Worm (Caenorhabditis elegans) whole organism, L1 larva: ENCODE results near the gene ddn-2.

ENCODE experiments used
- Y116A8C.19 ChIP-seq: sonication (generic microtip); optimal IDR thresholded peaks from 2 replicates; lab custom pipeline; 2016; ENCODE audit warnings: missing compliant biosample characterization, missing genetic modification characterization, borderline replicate concordance
- ama-1 ChIP-seq: fragments of 150-350 bp; optimal IDR thresholded peaks from 2 replicates; lab custom pipeline; 2014
- ceh-63 ChIP-seq: fragments of 200-800 bp; sonication (Bioruptor generic); optimal IDR thresholded peaks from 2 replicates; lab custom pipeline; 2018; ENCODE audit warnings: mild to moderate bottlenecking, missing genetic modification characterization, missing compliant biosample characterization
- ceh-82 ChIP-seq, 3 experiments: fragments of 150-350 bp in 1 of 3; sonication (generic microtip) in 2 of 3; optimal IDR thresholded peaks; 2 replicates each; lab custom pipeline; 2014 to 2017; ENCODE audit warnings: missing biosample characterization in 3 of 3, missing genetic modification characterization in 3 of 3
- ceh-88 ChIP-seq: fragments of 200-800 bp; sonication (Bioruptor generic); IDR thresholded peaks from 2 replicates; pipeline ENCODE4 v1.3.6; 2022; ENCODE audit warnings: missing genetic modification characterization, missing compliant biosample characterization
- dpl-1 ChIP-seq, 3 experiments: fragments of 150-350 bp in 2 of 3; sonication (generic microtip) in 1 of 3; optimal IDR thresholded peaks; 2 replicates each; lab custom pipeline; 2014 to 2017; ENCODE audit warnings: missing biosample characterization in 3 of 3, missing genetic modification characterization in 3 of 3, missing genetic modification reagents in 3 of 3
- egl-13 ChIP-seq: sonication (generic microtip); optimal IDR thresholded peaks from 2 replicates; lab custom pipeline; 2016; ENCODE audit warnings: missing genotype, missing genetic modification reagents, missing genetic modification characterization, missing compliant biosample characterization
- egl-27 ChIP-seq, 2 experiments: fragments of 150-350 bp in 1 of 2; sonication (generic microtip); optimal IDR thresholded peaks; 3 replicates each; lab custom pipeline; 2017 to 2018; ENCODE audit warnings: missing biosample characterization in 2 of 2, missing genetic modification characterization in 2 of 2, missing genetic modification reagents in 2 of 2
- ets-5 ChIP-seq: fragments of 200-800 bp; sonication (Bioruptor generic); IDR thresholded peaks from 2 replicates; pipeline ENCODE4 v1.3.6; 2022; ENCODE audit warnings: missing genetic modification characterization, missing compliant biosample characterization
- fkh-10 ChIP-seq: sonication (generic microtip); optimal IDR thresholded peaks from 2 replicates; lab custom pipeline; 2017; ENCODE audit warnings: missing biosample characterization, missing genetic modification reagents, missing genetic modification characterization
- hlh-17 ChIP-seq: fragments of 200-800 bp; sonication (Bioruptor generic); optimal IDR thresholded peaks from 2 replicates; lab custom pipeline; 2018; ENCODE audit warnings: missing genetic modification characterization, mild to moderate bottlenecking, missing compliant biosample characterization, moderate library complexity, borderline replicate concordance
- hlh-4 ChIP-seq: sonication (generic microtip); optimal IDR thresholded peaks from 2 replicates; lab custom pipeline; 2016; ENCODE audit warnings: mild to moderate bottlenecking, missing genetic modification characterization, missing compliant biosample characterization
- irx-1 ChIP-seq: sonication (generic microtip); optimal IDR thresholded peaks from 2 replicates; lab custom pipeline; 2016; ENCODE audit warnings: missing genetic modification characterization, missing compliant biosample characterization
- jun-1 ChIP-seq: fragments of 150-350 bp; optimal IDR thresholded peaks from 2 replicates; lab custom pipeline; 2014; ENCODE audit warnings: missing biosample characterization, missing genetic modification reagents, missing genetic modification characterization
- lin-13 ChIP-seq: fragments of 150-350 bp; optimal IDR thresholded peaks from 2 replicates; lab custom pipeline; 2014; ENCODE audit warnings: missing biosample characterization, missing genetic modification reagents, missing genetic modification characterization
- lin-35 ChIP-seq, 2 experiments: fragments of 150-350 bp; optimal IDR thresholded peaks; 2 replicates each; lab custom pipeline; 2014; ENCODE audit warnings: missing biosample characterization in 2 of 2, missing genetic modification characterization in 2 of 2, missing genetic modification reagents in 2 of 2
- lin-39 ChIP-seq: fragments of 150-350 bp; optimal IDR thresholded peaks from 2 replicates; lab custom pipeline; 2014; ENCODE audit warnings: missing biosample characterization, missing genetic modification reagents, missing genetic modification characterization
- lsy-2 ChIP-seq, 2 experiments: fragments of 150-350 bp; optimal IDR thresholded peaks; 2 replicates each; lab custom pipeline; 2014; ENCODE audit warnings: missing biosample characterization in 2 of 2, missing genetic modification characterization in 2 of 2
- mab-9 ChIP-seq: fragments of 200-800 bp; sonication (Bioruptor generic); IDR thresholded peaks from 2 replicates; pipeline ENCODE4 v1.3.6; 2022; ENCODE audit warnings: missing genetic modification reagents, missing genetic modification characterization, missing compliant biosample characterization
- mep-1 ChIP-seq: fragments of 150-350 bp; optimal IDR thresholded peaks from 2 replicates; lab custom pipeline; 2014; ENCODE audit warnings: missing biosample characterization, missing genetic modification characterization
- nhr-12 ChIP-seq: sonication (generic microtip); optimal IDR thresholded peaks from 2 replicates; lab custom pipeline; 2017; ENCODE audit warnings: missing biosample characterization, missing genetic modification characterization
- nhr-20 ChIP-seq: sonication (generic microtip); optimal IDR thresholded peaks from 2 replicates; lab custom pipeline; 2016; ENCODE audit warnings: mild to moderate bottlenecking, missing genetic modification characterization, missing compliant biosample characterization
- nhr-28 ChIP-seq: fragments of 150-350 bp; optimal IDR thresholded peaks from 2 replicates; lab custom pipeline; 2014; ENCODE audit warnings: missing biosample characterization, missing genetic modification characterization
- nhr-77 ChIP-seq: fragments of 150-350 bp; optimal IDR thresholded peaks from 2 replicates; lab custom pipeline; 2014; ENCODE audit warnings: missing biosample characterization, missing genetic modification characterization
- skn-1 ChIP-seq: fragments of 150-350 bp; optimal IDR thresholded peaks from 2 replicates; lab custom pipeline; 2014; ENCODE audit warnings: missing biosample characterization, missing genetic modification characterization
- snpc-4 ChIP-seq: fragments of 150-350 bp; optimal IDR thresholded peaks from 2 replicates; lab custom pipeline; 2014; ENCODE audit warnings: missing biosample characterization, missing genetic modification characterization
- snu-23 ChIP-seq: sonication (generic microtip); optimal IDR thresholded peaks from 2 replicates; lab custom pipeline; 2016; ENCODE audit warnings: missing genetic modification characterization, missing compliant biosample characterization
- sox-4 ChIP-seq: sonication (generic microtip); optimal IDR thresholded peaks from 2 replicates; lab custom pipeline; 2016; ENCODE audit warnings: missing genetic modification characterization, missing compliant biosample characterization
- swsn-7 ChIP-seq: sonication (generic microtip); optimal IDR thresholded peaks from 2 replicates; lab custom pipeline; 2016; ENCODE audit warnings: missing genetic modification characterization, missing compliant biosample characterization
- tbx-2 ChIP-seq: sonication (generic microtip); optimal IDR thresholded peaks from 2 replicates; lab custom pipeline; 2016; ENCODE audit warnings: missing genetic modification characterization, missing compliant biosample characterization
- unc-130 ChIP-seq: fragments of 150-350 bp; optimal IDR thresholded peaks from 2 replicates; lab custom pipeline; 2017; ENCODE audit warnings: missing biosample characterization, missing genetic modification characterization, inconsistent platforms
- unc-62 ChIP-seq: fragments of 150-350 bp; optimal IDR thresholded peaks from 2 replicates; lab custom pipeline; 2014; ENCODE audit warnings: missing biosample characterization, missing genetic modification reagents, missing genetic modification characterization
- unc-98 ChIP-seq: fragments of 200-800 bp; sonication (Bioruptor generic); IDR thresholded peaks from 2 replicates; pipeline ENCODE4 v1.3.6; 2022; ENCODE audit warnings: missing genetic modification characterization, missing compliant biosample characterization
- vab-15 ChIP-seq: sonication (generic microtip); optimal IDR thresholded peaks from 2 replicates; lab custom pipeline; 2017; ENCODE audit warnings: missing genotype, mild to moderate bottlenecking, missing genetic modification characterization, missing compliant biosample characterization
- xbp-1 ChIP-seq: sonication (generic microtip); optimal IDR thresholded peaks from 2 replicates; lab custom pipeline; 2016; ENCODE audit warnings: missing genetic modification characterization, missing compliant biosample characterization
- zag-1 ChIP-seq: fragments of 150-350 bp; optimal IDR thresholded peaks from 2 replicates; lab custom pipeline; 2014; ENCODE audit warnings: missing biosample characterization, missing genetic modification characterization
- zip-4 ChIP-seq: fragments of 200-800 bp; sonication (Bioruptor generic); optimal IDR thresholded peaks from 2 replicates; lab custom pipeline; 2018; ENCODE audit warnings: mild to moderate bottlenecking, missing genetic modification characterization, moderate library complexity, missing compliant biosample characterization
- ztf-11 ChIP-seq, 2 experiments: sonication (generic microtip); optimal IDR thresholded peaks; 2 replicates each; lab custom pipeline; 2016 to 2017; ENCODE audit warnings: missing genetic modification characterization in 2 of 2, missing biosample characterization in 1 of 2, missing compliant biosample characterization in 1 of 2

The ddn-2 gene

DNA sequence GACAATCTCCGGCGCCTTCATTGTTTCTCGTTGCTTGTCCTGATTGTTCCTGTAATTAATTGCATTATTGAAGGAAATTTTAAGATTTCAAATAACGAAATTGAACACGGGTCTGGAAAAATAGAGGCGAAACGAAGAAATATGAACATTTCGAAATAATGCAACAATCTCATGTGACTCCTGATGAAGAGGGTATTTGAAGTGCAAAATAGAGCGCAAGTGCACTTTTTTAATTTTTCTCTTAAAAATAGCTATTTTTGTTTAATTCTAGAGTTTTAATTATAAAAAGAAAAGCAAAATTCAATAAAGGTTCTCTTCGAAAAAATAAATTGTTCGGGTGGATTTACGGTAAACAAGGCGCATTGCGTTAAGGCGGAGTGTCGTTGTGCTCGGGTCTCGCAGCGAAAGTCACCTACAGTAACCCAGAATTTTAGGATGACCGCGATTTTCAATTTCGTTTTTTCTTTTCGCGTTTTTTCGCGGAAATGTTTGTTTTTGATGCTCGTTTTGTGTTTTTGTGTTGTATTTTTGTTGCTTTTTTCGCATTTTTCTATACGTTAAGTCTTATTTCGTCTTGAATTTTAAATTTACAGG lies 10.2 kb downstream of the ddn-2 start, which contains the start of the genes F58G1.2 and wago-4 (continued):
- no peak for TF ChIP-seq Y116A8C.19 (tag; lab: Kevin White, UChicago)
- TF ChIP-seq unc-62 (GFP tag; lab: Kevin White, UChicago) = no peak
- TF ChIP-seq hlh-17 (GFP tag; lab: Kevin White, UChicago) = no peak
- TF ChIP-seq ztf-11 (tag; optimal IDR thresholded peaks at IDR 0.05; lab: Kevin White, UChicago) = no peak
- no peak for TF ChIP-seq vab-15 (tag; lab: Kevin White, UChicago)
- TF ChIP-seq jun-1 = no peak
- no peak for TF ChIP-seq ama-1 (lab: Kevin White, UChicago)
- peak; percentile 35 for TF ChIP-seq skn-1 (tag; lab: Kevin White, UChicago)
- peak; percentile 26 to 54 for TF ChIP-seq lin-35 (GFP tag; optimal IDR thresholded peaks at IDR 0.05; lab: Kevin White, UChicago)
- peak in 1 of 2 experiments; percentile 94 for TF ChIP-seq lsy-2 (tag; optimal IDR thresholded peaks at IDR 0.05; lab: Kevin White, UChicago)
- no peak for TF ChIP-seq fkh-10
- TF ChIP-seq ceh-82 (tag; optimal IDR thresholded peaks at IDR 0.05; lab: Kevin White, UChicago) = no peak
- no peak for TF ChIP-seq hlh-4 (tag; lab: Kevin White, UChicago)
- peak; percentile 8 for TF ChIP-seq mep-1 (tag; lab: Kevin White, UChicago)
- no peak for TF ChIP-seq unc-130 (tag; lab: Kevin White, UChicago)

DNA sequence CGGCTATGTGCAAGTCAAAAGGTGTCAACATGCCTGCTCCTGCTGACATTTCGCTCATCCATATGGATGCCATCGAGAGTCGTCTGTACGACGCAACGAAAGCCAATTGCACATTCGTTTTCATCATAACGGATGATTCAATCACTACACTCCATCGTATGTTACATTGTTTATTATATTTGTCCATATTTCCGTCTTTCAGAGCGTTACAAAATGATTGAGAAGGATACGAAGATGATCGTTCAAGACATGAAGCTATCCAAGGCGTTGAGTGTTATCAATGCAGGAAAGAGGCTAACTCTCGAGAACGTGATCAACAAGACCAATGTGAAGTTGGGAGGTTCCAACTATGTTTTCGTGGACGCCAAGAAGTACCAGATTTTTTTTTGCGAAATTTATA lies 12.6 kb downstream of the ddn-2 start:
- TF ChIP-seq mab-9 (GFP tag; lab: Robert Waterston, UW) (no peak), irx-1 (no peak), nhr-77 (tag; lab: Kevin White, UChicago) (no peak), nhr-20 (no peak), sox-4 (tag; lab: Kevin White, UChicago) (no peak), zip-4 (GFP tag; lab: Kevin White, UChicago) (no peak), lin-39 (tag; lab: Kevin White, UChicago) (no peak), ceh-88 (GFP tag; lab: Robert Waterston, UW) (no peak), nhr-28 (tag; lab: Kevin White, UChicago) (no peak)
- TF ChIP-seq, all 84 proteins: peak for 0

- no peak for TF ChIP-seq snpc-4
- TF ChIP-seq ztf-11 (tag; optimal IDR thresholded peaks at IDR 0.05; lab: Kevin White, UChicago) = no peak
- no peak for TF ChIP-seq egl-27 (tag; optimal IDR thresholded peaks at IDR 0.05; lab: Kevin White, UChicago)
- TF ChIP-seq egl-13 (tag; lab: Kevin White, UChicago) = no peak
- no peak for TF ChIP-seq mab-9 (GFP tag; lab: Robert Waterston, UW)
- TF ChIP-seq nhr-12 (tag; lab: Kevin White, UChicago) = no peak
- no peak for TF ChIP-seq xbp-1 (tag; lab: Kevin White, UChicago)
- no peak for TF ChIP-seq vab-15 (tag; lab: Kevin White, UChicago)
- no peak for TF ChIP-seq tbx-2 (tag; lab: Kevin White, UChicago)
- no peak for TF ChIP-seq zag-1 (tag; lab: Kevin White, UChicago)
- no peak for TF ChIP-seq nhr-77 (tag; lab: Kevin White, UChicago)
- TF ChIP-seq sox-4 (tag; lab: Kevin White, UChicago) = no peak
- no peak for TF ChIP-seq dpl-1 (GFP tag; optimal IDR thresholded peaks at IDR 0.05; lab: Kevin White, UChicago)
- no peak for TF ChIP-seq ets-5 (GFP tag; lab: Robert Waterston, UW)
- no peak for TF ChIP-seq unc-62 (GFP tag; lab: Kevin White, UChicago)
- TF ChIP-seq ceh-63 (GFP tag; lab: Kevin White, UChicago) = no peak
- no peak for TF ChIP-seq swsn-7
- TF ChIP-seq snu-23 (GFP tag; lab: Kevin White, UChicago) = no peak
- TF ChIP-seq lin-13 (GFP tag; lab: Kevin White, UChicago) = no peak
- no peak for TF ChIP-seq unc-98 (GFP tag; lab: Robert Waterston, UW)
Measured at ce11 chrII:12923225-12923624, 14.3 kb downstream of the ddn-2 start.
